Fruit fly (Drosophila melanogaster): ENCODE data around the gene Ddrgk1.
A peak's percentile ranks its signal among the peaks of the same experiment; 100 is the strongest.

The Ddrgk1 gene

dm6 chr3R:21206802-21207238, 8.1 kb upstream of the Ddrgk1 start:
- TF ChIP-seq PHDP (tag; optimal IDR thresholded peaks at IDR 0.05), result no peak
- no peak for TF ChIP-seq crp (GFP tag; optimal IDR thresholded peaks at IDR 0.05)
- TF ChIP-seq rib (GFP tag; IDR thresholded peaks at IDR 0.05), result no peak
- no peak for TF ChIP-seq CG10979 (tag; optimal IDR thresholded peaks at IDR 0.05)
- TF ChIP-seq lbe (GFP tag; optimal IDR thresholded peaks at IDR 0.05), result no peak
- TF ChIP-seq zf30C (GFP tag; optimal IDR thresholded peaks at IDR 0.05), result no peak
- TF ChIP-seq CG10267 (tag; optimal IDR thresholded peaks at IDR 0.05), result no peak
- TF ChIP-seq Dp (GFP tag; optimal IDR thresholded peaks at IDR 0.05), result no peak
- TF ChIP-seq Dek (tag; optimal IDR thresholded peaks at IDR 0.05), result no peak
- no peak for TF ChIP-seq cwo (GFP tag; optimal IDR thresholded peaks at IDR 0.05)
- no peak for TF ChIP-seq Dip3 (GFP tag; optimal IDR thresholded peaks at IDR 0.05)
- no peak for TF ChIP-seq Asciz (GFP tag; optimal IDR thresholded peaks at IDR 0.05)
- TF ChIP-seq sr (GFP tag; IDR thresholded peaks at IDR 0.05), result no peak
- no peak for TF ChIP-seq Doc3 (GFP tag; IDR thresholded peaks at IDR 0.05; ENCODE audit: partially characterized antibody)
- no peak for TF ChIP-seq CG1529 (GFP tag; optimal IDR thresholded peaks at IDR 0.05)
- no peak for TF ChIP-seq Mad (GFP tag; optimal IDR thresholded peaks at IDR 0.05)
- TF ChIP-seq nom (GFP tag; optimal IDR thresholded peaks at IDR 0.05), result no peak
- no peak for TF ChIP-seq CG3065 (GFP tag; optimal IDR thresholded peaks at IDR 0.05)
- no peak for TF ChIP-seq toy (GFP tag; IDR thresholded peaks at IDR 0.05)
- no peak for TF ChIP-seq sna (GFP tag; IDR thresholded peaks at IDR 0.05; ENCODE audit: partially characterized antibody)
- no peak for TF ChIP-seq NC2α (GFP tag; optimal IDR thresholded peaks at IDR 0.05)
- TF ChIP-seq HLH3B (GFP tag; IDR thresholded peaks at IDR 0.05), result no peak
- TF ChIP-seq bowl (GFP tag; IDR thresholded peaks at IDR 0.05), result no peak
- TF ChIP-seq CG18619 (GFP tag; optimal IDR thresholded peaks at IDR 0.05), result no peak
- TF ChIP-seq hb (GFP tag; IDR thresholded peaks at IDR 0.05; ENCODE audit: partially characterized antibody), result no peak
- TF ChIP-seq sqz (GFP tag; optimal IDR thresholded peaks at IDR 0.05), result no peak
- TF ChIP-seq CG7372 (GFP tag; IDR thresholded peaks at IDR 0.05), result no peak
- no peak for TF ChIP-seq CG8944 (GFP tag; optimal IDR thresholded peaks at IDR 0.05)
- no peak for TF ChIP-seq gsb (GFP tag; IDR thresholded peaks at IDR 0.05)
- TF ChIP-seq E2f1 (GFP tag; IDR thresholded peaks at IDR 0.05), result no peak
- TF ChIP-seq Sox100B (GFP tag; optimal IDR thresholded peaks at IDR 0.05), result no peak
- TF ChIP-seq CG16813 (GFP tag; IDR thresholded peaks at IDR 0.05; ENCODE audit: partially characterized antibody), result no peak
- TF ChIP-seq CG6813 (GFP tag; optimal IDR thresholded peaks at IDR 0.05), result no peak
- no peak for TF ChIP-seq chm (GFP tag; IDR thresholded peaks at IDR 0.05)
- no peak for TF ChIP-seq MTF-1 (GFP tag; optimal IDR thresholded peaks at IDR 0.05; ENCODE audit: borderline replicate concordance)
- TF ChIP-seq CG10147 (GFP tag; optimal IDR thresholded peaks at IDR 0.05), result no peak
- no peak for TF ChIP-seq grau (tag; optimal IDR thresholded peaks at IDR 0.05)
- no peak for TF ChIP-seq CG4404 (GFP tag; IDR thresholded peaks at IDR 0.05)
- no peak for TF ChIP-seq CG16815 (GFP tag; optimal IDR thresholded peaks at IDR 0.05)
- no peak for TF ChIP-seq Atf6 (GFP tag; IDR thresholded peaks at IDR 0.05)
- no peak for TF ChIP-seq CG15479 (GFP tag; optimal IDR thresholded peaks at IDR 0.05)
- TF ChIP-seq insv (GFP tag; optimal IDR thresholded peaks at IDR 0.05), result no peak
- TF ChIP-seq CG3163 (GFP tag; optimal IDR thresholded peaks at IDR 0.05), result peak; percentile 48
- no peak for TF ChIP-seq CG17802 (tag; optimal IDR thresholded peaks at IDR 0.05)
- TF ChIP-seq sug (tag; optimal IDR thresholded peaks at IDR 0.05), result peak; percentile 87
- TF ChIP-seq Xrp1 (GFP tag; IDR thresholded peaks at IDR 0.05), result no peak
- TF ChIP-seq CG6175 (GFP tag; IDR thresholded peaks at IDR 0.05), result no peak
- TF ChIP-seq sob (GFP tag; IDR thresholded peaks at IDR 0.05), result no peak
- no peak for TF ChIP-seq ind (GFP tag; optimal IDR thresholded peaks at IDR 0.05)
- TF ChIP-seq Fer1 (GFP tag; optimal IDR thresholded peaks at IDR 0.05), result peak; percentile 26
- no peak for TF ChIP-seq dmrt11E (tag; optimal IDR thresholded peaks at IDR 0.05)
